Worm (Caenorhabditis elegans): ENCODE measurements around the gene paqr-2.

DNA sequence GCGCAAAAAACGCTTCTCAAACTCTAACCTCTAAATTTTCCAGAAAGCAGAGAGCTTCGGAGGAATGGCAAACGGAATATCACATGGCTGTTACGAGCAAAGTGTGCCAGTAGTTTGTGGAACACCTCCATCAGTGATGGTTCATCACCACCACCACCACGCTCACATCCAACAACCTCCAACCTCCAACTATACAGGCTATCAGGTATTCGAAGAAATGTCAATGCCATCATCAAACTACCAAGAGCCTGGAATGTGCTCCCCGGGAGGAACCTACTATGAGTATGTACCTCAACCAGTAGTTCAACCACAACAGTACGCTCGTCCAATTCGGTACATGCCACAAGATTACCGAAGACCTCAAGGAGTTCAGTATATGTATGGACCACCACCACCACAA, 36.2 kb downstream of the paqr-2 start:
- no peak for TF ChIP-seq unc-62 (GFP tag; optimal IDR thresholded peaks at IDR 0.05)
- TF ChIP-seq lsy-27 (tag; optimal IDR thresholded peaks at IDR 0.05; ENCODE audit: borderline replicate concordance, insufficient read depth) = no peak
- TF ChIP-seq snpc-1.1 (tag; optimal IDR thresholded peaks at IDR 0.05; ENCODE audit: insufficient read depth) = no peak
- no peak for TF ChIP-seq snpc-4 (GFP tag; optimal IDR thresholded peaks at IDR 0.05)
- no peak for TF ChIP-seq snpc-4 (tag; optimal IDR thresholded peaks at IDR 0.05)
- TF ChIP-seq hlh-26 (GFP tag; conservative IDR thresholded peaks at IDR 0.05) = no peak
- TF ChIP-seq ztf-18 (tag; optimal IDR thresholded peaks at IDR 0.05) = no peak
- TF ChIP-seq madf-10 (tag; optimal IDR thresholded peaks at IDR 0.05) = no peak
- TF ChIP-seq unc-130 (GFP tag; optimal IDR thresholded peaks at IDR 0.05) = no peak
- no peak for TF ChIP-seq snpc-1.3 (tag; optimal IDR thresholded peaks at IDR 0.05; ENCODE audit: insufficient read depth)
